Worm (Caenorhabditis elegans): Measurements from ENCODE around the gene C35D10.12.

DNA sequence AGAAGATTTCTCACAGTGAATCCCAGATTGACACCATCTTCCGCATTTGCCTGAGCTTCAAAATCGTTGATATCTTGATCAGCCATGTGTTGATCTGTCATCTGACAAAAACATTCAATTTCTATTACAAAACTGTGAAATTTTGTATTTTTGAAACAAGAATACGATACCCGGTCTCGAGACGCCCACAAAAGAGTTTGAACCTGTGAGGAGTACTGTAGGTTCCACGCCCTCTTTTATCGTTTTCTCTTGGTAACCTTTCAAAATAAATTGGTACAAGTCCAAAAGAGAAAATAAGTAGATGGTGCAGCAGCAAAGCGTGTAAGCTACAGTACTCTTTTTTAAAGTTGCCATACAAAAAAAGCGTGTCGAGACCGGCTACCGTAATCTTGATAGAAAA, 35.4 kb upstream of the C35D10.12 start, which contains the start of gene F26F4.12:
- TF ChIP-seq tab-1 (GFP tag; IDR thresholded peaks at IDR 0.05), result no peak
- TF ChIP-seq flt-1 (GFP tag; IDR thresholded peaks at IDR 0.05), result no peak
- TF ChIP-seq cog-1 (tag; optimal IDR thresholded peaks at IDR 0.05), result no peak
- no peak for TF ChIP-seq ztf-23 (GFP tag; IDR thresholded peaks at IDR 0.05)

Data from whole organism, midembryonic.